Worm (Caenorhabditis elegans) whole organism, midembryonic: Measurements from ENCODE around the gene C18D11.3.

ENCODE experiments used
- T22C8.4 ChIP-seq: fragments of 200-800 bp; sonication (Bioruptor generic); IDR thresholded peaks from 2 replicates; pipeline ENCODE4 v1.3.6; 2022; ENCODE audit warnings: missing genetic modification characterization, missing compliant biosample characterization
- cog-1 ChIP-seq: sonication (generic microtip); optimal IDR thresholded peaks from 2 replicates; lab custom pipeline; 2016; ENCODE audit warnings: missing genetic modification characterization, missing compliant biosample characterization
- flt-1 ChIP-seq: fragments of 200-800 bp; sonication (Bioruptor generic); IDR thresholded peaks from 2 replicates; pipeline ENCODE4 v1.3.6; 2022; ENCODE audit warnings: missing genetic modification characterization, missing compliant biosample characterization
- klf-2 ChIP-seq: fragments of 200-800 bp; sonication (Bioruptor generic); conservative IDR thresholded peaks from 2 replicates; pipeline ENCODE4 v1.3.6; 2022; ENCODE audit warnings: missing genetic modification reagents, missing genetic modification characterization, missing compliant biosample characterization
- med-1 ChIP-seq: sonication (generic microtip); optimal IDR thresholded peaks from 2 replicates; lab custom pipeline; 2017; ENCODE audit warnings: missing genetic modification characterization, mild to moderate bottlenecking, missing compliant biosample characterization, antibody characterized with exemption, missing genetic modification reagents; ENCODE audit not compliant: insufficient read depth
- ref-1 ChIP-seq: fragments of 200-800 bp; sonication (Bioruptor generic); conservative IDR thresholded peaks from 2 replicates; pipeline ENCODE4 v1.3.6; 2022; ENCODE audit warnings: missing genetic modification reagents, missing genetic modification characterization, missing compliant biosample characterization
- tab-1 ChIP-seq: fragments of 200-800 bp; sonication (Bioruptor generic); IDR thresholded peaks from 2 replicates; pipeline ENCODE4 v1.3.6; 2022; ENCODE audit warnings: missing genetic modification characterization, missing compliant biosample characterization
- ztf-23 ChIP-seq: fragments of 200-800 bp; sonication (Bioruptor generic); IDR thresholded peaks from 2 replicates; pipeline ENCODE4 v1.3.6; 2022; ENCODE audit warnings: missing genetic modification reagents, missing genetic modification characterization, missing compliant biosample characterization
- ztf-29 ChIP-seq: fragments of 200-800 bp; sonication (Bioruptor generic); IDR thresholded peaks from 2 replicates; pipeline ENCODE4 v1.3.6; 2022; ENCODE audit warnings: missing genetic modification reagents, missing genetic modification characterization, missing compliant biosample characterization

The C18D11.3 gene

DNA sequence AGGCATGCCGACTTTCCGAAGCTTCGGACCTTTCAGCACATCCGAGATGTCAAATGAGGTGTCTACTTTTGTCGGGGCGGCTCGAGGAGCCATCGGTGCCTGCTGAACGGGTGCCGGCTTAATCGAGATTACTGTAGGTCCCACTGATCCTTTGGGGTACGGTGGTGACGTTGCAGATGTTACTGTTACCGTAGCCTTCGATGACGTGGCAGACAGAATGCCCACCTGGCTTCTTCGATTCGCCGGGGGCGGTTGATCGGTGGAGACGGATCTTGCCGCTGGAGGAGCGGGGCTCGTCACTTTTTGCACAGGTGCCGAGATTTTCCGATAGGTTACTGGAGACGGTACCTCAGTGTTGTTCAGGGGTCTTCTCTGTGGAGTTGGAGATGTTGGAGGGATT lies 48.4 kb downstream of the C18D11.3 start:
- TF ChIP-seq flt-1 (GFP tag; lab: Robert Waterston, UW) (no peak), cog-1 (no peak), tab-1 (GFP tag; lab: Robert Waterston, UW) (no peak), ztf-23 (GFP tag; lab: Robert Waterston, UW) (no peak), T22C8.4 (no peak), klf-2 (no peak), med-1 (GFP tag; lab: Kevin White, UChicago) (no peak), ref-1 (no peak), ztf-29 (no peak)

- TF ChIP-seq T22C8.4 (no peak), klf-2 (no peak), cog-1 (no peak), ref-1 (no peak)
Measured at ce11 chrIII:11874242-11874641, 51.0 kb downstream of the C18D11.3 start.
